Fruit fly (Drosophila melanogaster): ENCODE results near the gene Nubp2.

DNA sequence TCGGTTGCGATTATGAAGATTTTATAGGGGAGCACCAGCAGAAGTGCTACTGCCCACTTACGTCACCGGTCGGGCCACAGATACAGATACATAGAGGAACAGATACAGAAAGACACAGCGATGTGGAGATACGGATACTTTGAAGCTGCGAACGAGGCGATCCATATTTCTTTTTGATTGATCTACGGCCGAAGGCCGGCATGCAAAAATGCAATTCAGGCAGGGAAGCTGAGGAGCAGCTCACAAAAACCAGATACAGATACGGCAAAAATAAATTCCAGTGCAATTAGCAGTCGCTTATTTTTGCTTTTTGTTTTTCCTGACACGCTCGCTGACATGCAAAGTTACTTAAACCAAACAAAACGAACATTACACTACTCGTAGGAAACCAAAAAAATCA is 4.9 kb downstream of the Nubp2 start:
- TF ChIP-seq CG12768 (GFP tag; optimal IDR thresholded peaks at IDR 0.05) (no peak), bab1 (GFP tag; optimal IDR thresholded peaks at IDR 0.05) (no peak), CG14711 (tag; optimal IDR thresholded peaks at IDR 0.05) (no peak), CG7045 (GFP tag; optimal IDR thresholded peaks at IDR 0.05) (no peak), Mnt (GFP tag; optimal IDR thresholded peaks at IDR 0.05) (no peak), CG7101 (tag; optimal IDR thresholded peaks at IDR 0.05) (no peak), CG11617 (GFP tag; optimal IDR thresholded peaks at IDR 0.05) (no peak), Clk (GFP tag; optimal IDR thresholded peaks at IDR 0.05) (no peak), Hr96 (GFP tag; optimal IDR thresholded peaks at IDR 0.05) (no peak)
